Worm (Caenorhabditis elegans) whole organism, L4 larva: ENCODE data around the gene C16D9.1.

ENCODE experiments used
- ceh-28 ChIP-seq: fragments of 150-350 bp; optimal IDR thresholded peaks from 2 replicates; lab custom pipeline; 2014; ENCODE audit warnings: missing biosample characterization, missing genetic modification reagents, missing genetic modification characterization
- tag-97 ChIP-seq: fragments of 200-800 bp; sonication (Bioruptor generic); IDR thresholded peaks from 2 replicates; pipeline ENCODE4 v1.3.6; 2022; ENCODE audit warnings: missing genetic modification characterization, missing compliant biosample characterization

DNA sequence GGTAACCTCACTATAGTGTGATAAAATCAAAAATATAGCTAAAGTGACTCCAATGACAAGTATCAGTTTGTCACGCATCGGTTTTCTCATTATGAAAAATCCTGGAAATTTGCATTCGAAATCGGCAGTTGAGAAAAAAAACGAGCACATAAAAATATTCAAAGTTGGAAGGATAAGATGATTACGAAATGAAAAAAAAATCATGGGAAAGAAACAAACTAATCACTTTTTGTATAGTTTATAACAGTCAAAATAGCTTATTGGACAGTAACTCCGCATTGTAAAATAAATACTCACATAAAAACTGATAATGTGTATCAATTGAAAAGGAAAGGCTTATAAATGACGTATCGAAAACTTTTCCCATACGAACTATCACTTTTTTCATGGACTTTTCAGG lies 16.3 kb upstream of the C16D9.1 start, which contains the start of gene C16D9.4:
- TF ChIP-seq ceh-28 (tag; lab: Kevin White, UChicago): no peak
- no peak for TF ChIP-seq tag-97 (GFP tag; lab: Robert Waterston, UW)
